Worm (Caenorhabditis elegans) whole organism, early embryonic: Measurements from ENCODE around the gene F32B6.4.

Source experiments
- B0310.2 ChIP-seq: sonication (generic microtip); optimal IDR thresholded peaks from 2 replicates; lab custom pipeline; 2016; ENCODE audit warnings: mild to moderate bottlenecking, missing genetic modification characterization, missing compliant biosample characterization
- F13C5.2 ChIP-seq: sonication (generic microtip); optimal IDR thresholded peaks from 2 replicates; lab custom pipeline; 2017; ENCODE audit warnings: mild to moderate bottlenecking, missing genetic modification characterization, inconsistent platforms, missing compliant biosample characterization
- aly-1 ChIP-seq: sonication (generic microtip); optimal IDR thresholded peaks from 2 replicates; lab custom pipeline; 2016; ENCODE audit warnings: missing genetic modification characterization, missing compliant biosample characterization
- ama-1 ChIP-seq: fragments of 150-350 bp; optimal IDR thresholded peaks from 2 replicates; lab custom pipeline; 2014
- ets-7 ChIP-seq: sonication (generic microtip); optimal IDR thresholded peaks from 2 replicates; lab custom pipeline; 2016; ENCODE audit warnings: missing genotype, missing genetic modification characterization, missing compliant biosample characterization
- flt-1 ChIP-seq: fragments of 200-800 bp; sonication (Bioruptor generic); IDR thresholded peaks from 2 replicates; pipeline ENCODE4 v1.3.6; 2022; ENCODE audit warnings: missing genetic modification characterization, missing compliant biosample characterization
- hmg-4 ChIP-seq: fragments of 200-800 bp; sonication (Bioruptor generic); optimal IDR thresholded peaks from 2 replicates; lab custom pipeline; 2018; ENCODE audit warnings: mild to moderate bottlenecking, missing genetic modification characterization, missing compliant biosample characterization
- hnd-1 ChIP-seq: sonication (generic microtip); optimal IDR thresholded peaks from 2 replicates; lab custom pipeline; 2016; ENCODE audit warnings: missing genetic modification characterization, missing compliant biosample characterization
- scrt-1 ChIP-seq: fragments of 200-800 bp; sonication (Bioruptor generic); IDR thresholded peaks from 2 replicates; pipeline ENCODE4 v1.3.6; 2022; ENCODE audit warnings: missing genetic modification characterization, missing compliant biosample characterization
- sea-1 ChIP-seq: fragments of 200-800 bp; sonication (Bioruptor generic); conservative IDR thresholded peaks from 2 replicates; pipeline ENCODE4 v1.3.6; 2022; ENCODE audit warnings: missing genetic modification characterization, missing compliant biosample characterization
- tbx-11 ChIP-seq: fragments of 200-800 bp; sonication (Bioruptor generic); IDR thresholded peaks from 2 replicates; pipeline ENCODE4 v1.3.6; 2022; ENCODE audit warnings: missing genetic modification characterization, missing compliant biosample characterization
- tra-4 ChIP-seq: sonication (generic microtip); optimal IDR thresholded peaks from 2 replicates; lab custom pipeline; 2017; ENCODE audit warnings: missing genetic modification characterization, missing compliant biosample characterization

DNA sequence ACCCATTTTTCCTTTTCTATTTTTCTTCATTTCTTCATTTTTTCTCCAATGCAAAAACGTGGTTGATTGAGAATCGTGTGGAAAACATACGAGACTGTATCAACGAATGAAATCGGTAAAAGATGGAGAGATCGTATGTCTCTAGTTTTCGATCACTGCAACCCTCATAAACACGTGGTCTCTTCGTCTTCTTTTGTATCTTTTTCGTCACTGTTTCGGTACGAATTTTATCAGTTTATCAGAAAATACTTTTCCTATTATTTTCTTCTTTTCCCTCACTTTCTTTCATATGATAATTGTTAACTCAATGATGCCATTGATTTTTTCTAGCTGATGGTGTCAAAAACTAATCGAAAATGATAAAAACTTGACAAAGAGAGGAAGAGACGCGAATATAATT, 16.2 kb downstream of the F32B6.4 start:
- no peak for TF ChIP-seq scrt-1 (GFP tag; lab: Robert Waterston, UW)
- TF ChIP-seq ama-1 (lab: Kevin White, UChicago) = no peak
- no peak for TF ChIP-seq flt-1
- TF ChIP-seq B0310.2 (tag; lab: Kevin White, UChicago) = no peak
- no peak for TF ChIP-seq hmg-4 (GFP tag; lab: Kevin White, UChicago)
- TF ChIP-seq tra-4 (tag; lab: Kevin White, UChicago) = no peak
- TF ChIP-seq sea-1 = no peak
- no peak for TF ChIP-seq ets-7
- no peak for TF ChIP-seq hnd-1 (tag; lab: Kevin White, UChicago)
- no peak for TF ChIP-seq F13C5.2 (tag; lab: Kevin White, UChicago)
- TF ChIP-seq tbx-11 (GFP tag; lab: Robert Waterston, UW) = no peak
- no peak for TF ChIP-seq aly-1 (tag; lab: Kevin White, UChicago)
